Fruit fly (Drosophila melanogaster) whole organism, embryonic: ENCODE results near the gene Elp3.

Experiments
- Antp ChIP-seq: fragments of 200-800 bp; sonication (Bioruptor generic); optimal IDR thresholded peaks from 3 replicates; lab custom pipeline; 2016; ENCODE audit warnings: missing biosample characterization, missing genetic modification characterization
- Asciz ChIP-seq: fragments of 200-800 bp; sonication (Bioruptor generic); optimal IDR thresholded peaks from 2 replicates; lab custom pipeline; 2017; ENCODE audit warnings: missing biosample characterization, mild to moderate bottlenecking, missing genetic modification characterization, missing genetic modification reagents
- Atf6 ChIP-seq: fragments of 200-800 bp; sonication (Bioruptor generic); IDR thresholded peaks from 2 replicates; pipeline ENCODE4 v1.3.6; 2022; ENCODE audit warnings: missing biosample characterization, missing genetic modification characterization
- CG10147 ChIP-seq: fragments of 200-800 bp; sonication (Bioruptor generic); optimal IDR thresholded peaks from 2 replicates; lab custom pipeline; 2019; ENCODE audit warnings: missing biosample characterization, mild to moderate bottlenecking, missing genetic modification characterization, moderate library complexity
- CG10267 ChIP-seq: fragments of 200-800 bp; sonication (Bioruptor generic); optimal IDR thresholded peaks from 2 replicates; lab custom pipeline; 2018; ENCODE audit warnings: missing biosample characterization, mild to moderate bottlenecking, missing genetic modification characterization, moderate library complexity
- CG11093 ChIP-seq: fragments of 200-800 bp; sonication (Bioruptor generic); IDR thresholded peaks from 3 replicates; pipeline ENCODE4 v1.3.6; 2022; ENCODE audit warnings: missing biosample characterization, missing genetic modification characterization
- CG12071 ChIP-seq: fragments of 200-800 bp; sonication (Bioruptor generic); optimal IDR thresholded peaks from 3 replicates; lab custom pipeline; 2018; ENCODE audit warnings: missing biosample characterization, mild to moderate bottlenecking, missing genetic modification characterization
- CG13624 ChIP-seq: fragments of 200-800 bp; sonication (Bioruptor generic); optimal IDR thresholded peaks from 2 replicates; lab custom pipeline; 2016; ENCODE audit warnings: missing biosample characterization, missing genetic modification characterization
- CG14667 ChIP-seq: fragments of 200-800 bp; sonication (Bioruptor generic); IDR thresholded peaks from 2 replicates; pipeline ENCODE4 v1.3.6; 2022; ENCODE audit warnings: missing biosample characterization, missing genetic modification characterization
- CG14710 ChIP-seq: fragments of 200-800 bp; sonication (Bioruptor generic); optimal IDR thresholded peaks from 3 replicates; lab custom pipeline; 2019; ENCODE audit warnings: missing biosample characterization, mild to moderate bottlenecking, missing genetic modification characterization, moderate library complexity
- CG16813 ChIP-seq: fragments of 200-800 bp; sonication (Bioruptor generic); IDR thresholded peaks from 3 replicates; pipeline ENCODE4 v1.3.6; 2022; ENCODE audit warnings: missing biosample characterization, missing genetic modification characterization; ENCODE audit not compliant: partially characterized antibody
- CG17385 ChIP-seq: fragments of 200-800 bp; sonication (Bioruptor generic); optimal IDR thresholded peaks from 3 replicates; lab custom pipeline; 2018; ENCODE audit warnings: missing biosample characterization, mild to moderate bottlenecking, missing genetic modification characterization
- CG2120 ChIP-seq: fragments of 200-800 bp; sonication (Bioruptor generic); optimal IDR thresholded peaks from 3 replicates; lab custom pipeline; 2016; ENCODE audit warnings: missing biosample characterization, missing genetic modification characterization
- CG31388 ChIP-seq: fragments of 200-800 bp; sonication (Bioruptor generic); optimal IDR thresholded peaks from 2 replicates; lab custom pipeline; 2016; ENCODE audit warnings: missing biosample characterization, missing genetic modification characterization
- CG3281 ChIP-seq: fragments of 200-800 bp; sonication (Bioruptor generic); optimal IDR thresholded peaks from 3 replicates; lab custom pipeline; 2017; ENCODE audit warnings: missing biosample characterization, mild to moderate bottlenecking, missing genetic modification characterization
- CG3407 ChIP-seq: fragments of 200-800 bp; sonication (Bioruptor generic); optimal IDR thresholded peaks from 2 replicates; lab custom pipeline; 2018; ENCODE audit warnings: missing biosample characterization, mild to moderate bottlenecking, missing genetic modification characterization
- CG4820 ChIP-seq: fragments of 200-800 bp; sonication (Bioruptor generic); optimal IDR thresholded peaks from 3 replicates; lab custom pipeline; 2016; ENCODE audit warnings: missing biosample characterization, missing genetic modification characterization
- CG5953 ChIP-seq: fragments of 200-800 bp; sonication (Bioruptor generic); IDR thresholded peaks from 2 replicates; pipeline ENCODE4 v1.3.6; 2022; ENCODE audit warnings: missing biosample characterization, missing genetic modification characterization
- CG6272 ChIP-seq: fragments of 200-800 bp; sonication (Bioruptor generic); IDR thresholded peaks from 2 replicates; pipeline ENCODE4 v1.3.6; 2022; ENCODE audit warnings: missing biosample characterization, missing genetic modification characterization
- CG7556 ChIP-seq: fragments of 200-800 bp; sonication (Bioruptor generic); optimal IDR thresholded peaks from 2 replicates; lab custom pipeline; 2017; ENCODE audit warnings: missing biosample characterization, mild to moderate bottlenecking, missing genetic modification characterization
- CG7987 ChIP-seq: fragments of 200-800 bp; sonication (Bioruptor generic); optimal IDR thresholded peaks from 2 replicates; lab custom pipeline; 2018; ENCODE audit warnings: missing biosample characterization, mild to moderate bottlenecking, missing genetic modification characterization, moderate library complexity
- CG8478 ChIP-seq: fragments of >200 bp; optimal IDR thresholded peaks from 2 replicates; lab custom pipeline; 2018
- Dbx ChIP-seq: fragments of 200-800 bp; sonication (Bioruptor generic); IDR thresholded peaks from 3 replicates; pipeline ENCODE4 v1.3.6; 2022; ENCODE audit warnings: missing biosample characterization, missing genetic modification characterization
- Ets97D ChIP-seq: fragments of 200-800 bp; sonication (Bioruptor generic); optimal IDR thresholded peaks from 3 replicates; lab custom pipeline; 2016; ENCODE audit warnings: missing biosample characterization, missing genetic modification characterization
- HmgD ChIP-seq: fragments of 200-800 bp; sonication (Bioruptor generic); optimal IDR thresholded peaks from 3 replicates; lab custom pipeline; 2016; ENCODE audit warnings: missing biosample characterization, missing genetic modification characterization
- Hr39 ChIP-seq: fragments of >200 bp; optimal IDR thresholded peaks from 2 replicates; lab custom pipeline; 2017
- Nf-YB ChIP-seq: fragments of 200-800 bp; sonication (Bioruptor generic); optimal IDR thresholded peaks from 3 replicates; lab custom pipeline; 2019; ENCODE audit warnings: missing biosample characterization, mild to moderate bottlenecking, missing genetic modification characterization, moderate library complexity
- Oli ChIP-seq: fragments of 200-800 bp; sonication (Bioruptor generic); optimal IDR thresholded peaks from 2 replicates; lab custom pipeline; 2018; ENCODE audit warnings: missing biosample characterization, mild to moderate bottlenecking, missing genetic modification characterization, moderate library complexity
- Side ChIP-seq: fragments of 200-800 bp; sonication (Bioruptor generic); optimal IDR thresholded peaks from 2 replicates; lab custom pipeline; 2016; ENCODE audit warnings: missing biosample characterization, missing genetic modification characterization
- Spps ChIP-seq: fragments of 200-800 bp; sonication (Bioruptor generic); optimal IDR thresholded peaks from 2 replicates; lab custom pipeline; 2018; ENCODE audit warnings: missing biosample characterization, mild to moderate bottlenecking, missing genetic modification characterization
- Tbp ChIP-seq: fragments of >200 bp; optimal IDR thresholded peaks from 2 replicates; lab custom pipeline; 2018; ENCODE audit warnings: missing biosample characterization, missing genetic modification characterization
- ap ChIP-seq: fragments of 200-800 bp; sonication (Bioruptor generic); IDR thresholded peaks from 2 replicates; pipeline ENCODE4 v1.3.6; 2022; ENCODE audit warnings: missing biosample characterization, missing genetic modification characterization
- ase ChIP-seq: fragments of 200-800 bp; sonication (Bioruptor generic); IDR thresholded peaks from 3 replicates; pipeline ENCODE4 v1.3.6; 2022; ENCODE audit warnings: missing biosample characterization, missing genetic modification characterization
- bcd ChIP-seq: fragments of 200-800 bp; sonication (Bioruptor generic); optimal IDR thresholded peaks from 2 replicates; lab custom pipeline; 2017; ENCODE audit warnings: missing biosample characterization, mild to moderate bottlenecking, missing genetic modification characterization
- cas ChIP-seq: fragments of 200-800 bp; sonication (Bioruptor generic); IDR thresholded peaks from 2 replicates; pipeline ENCODE4 v1.3.6; 2022; ENCODE audit warnings: missing biosample characterization, missing genetic modification characterization
- caup ChIP-seq: fragments of 200-800 bp; sonication (Bioruptor generic); optimal IDR thresholded peaks from 3 replicates; lab custom pipeline; 2017; ENCODE audit warnings: missing biosample characterization, mild to moderate bottlenecking, missing genetic modification characterization, moderate library complexity; ENCODE audit not compliant: severe bottlenecking
- dimm ChIP-seq: fragments of 200-800 bp; sonication (Bioruptor generic); IDR thresholded peaks from 2 replicates; pipeline ENCODE4 v1.3.6; 2022; ENCODE audit warnings: missing biosample characterization, missing genetic modification characterization
- dpn ChIP-seq, 2 experiments: fragments of 200-800 bp; sonication (Bioruptor generic); optimal IDR thresholded peaks; 3 replicates each; lab custom pipeline; 2016; ENCODE audit warnings: missing biosample characterization in 2 of 2, missing genetic modification characterization in 2 of 2
- fru ChIP-seq: fragments of >200 bp; optimal IDR thresholded peaks from 2 replicates; lab custom pipeline; 2017
- gce ChIP-seq: fragments of 200-800 bp; sonication (Bioruptor generic); IDR thresholded peaks from 3 replicates; pipeline ENCODE4 v1.3.6; 2022; ENCODE audit warnings: missing biosample characterization, missing genetic modification characterization
- gcm2 ChIP-seq: fragments of 200-800 bp; sonication (Bioruptor generic); optimal IDR thresholded peaks from 2 replicates; lab custom pipeline; 2016; ENCODE audit warnings: missing biosample characterization, missing genetic modification characterization
- gem ChIP-seq: fragments of 200-800 bp; sonication (Bioruptor generic); optimal IDR thresholded peaks from 2 replicates; lab custom pipeline; 2019; ENCODE audit warnings: missing biosample characterization, mild to moderate bottlenecking, missing genetic modification characterization, moderate library complexity
- gfzf ChIP-seq: fragments of 200-800 bp; sonication (Bioruptor generic); optimal IDR thresholded peaks from 2 replicates; lab custom pipeline; 2016; ENCODE audit warnings: missing biosample characterization, mild to moderate bottlenecking, missing genetic modification characterization, moderate library complexity
- h ChIP-seq: fragments of >200 bp; optimal IDR thresholded peaks from 2 replicates; lab custom pipeline; 2017
- jing ChIP-seq: fragments of 200-800 bp; sonication (Bioruptor generic); optimal IDR thresholded peaks from 2 replicates; lab custom pipeline; 2018; ENCODE audit warnings: missing biosample characterization, mild to moderate bottlenecking, missing genetic modification characterization
- kay ChIP-seq: fragments of 200-800 bp; sonication (Bioruptor generic); optimal IDR thresholded peaks from 2 replicates; lab custom pipeline; 2016; ENCODE audit warnings: missing biosample characterization, missing genetic modification characterization
- klu ChIP-seq: fragments of 200-800 bp; sonication (Bioruptor generic); IDR thresholded peaks from 2 replicates; pipeline ENCODE4 v1.3.6; 2022; ENCODE audit warnings: missing biosample characterization, missing genetic modification characterization
- lbe ChIP-seq: fragments of 200-800 bp; sonication (Bioruptor generic); optimal IDR thresholded peaks from 2 replicates; lab custom pipeline; 2016; ENCODE audit warnings: missing biosample characterization, mild to moderate bottlenecking, missing genetic modification characterization
- nom ChIP-seq: fragments of 200-800 bp; sonication (Bioruptor generic); optimal IDR thresholded peaks from 2 replicates; lab custom pipeline; 2017; ENCODE audit warnings: missing biosample characterization, missing genetic modification characterization, mild to moderate bottlenecking, moderate library complexity, missing genetic modification reagents
- peb ChIP-seq: fragments of 200-800 bp; sonication (Bioruptor generic); IDR thresholded peaks from 2 replicates; pipeline ENCODE4 v1.3.6; 2022; ENCODE audit warnings: missing biosample characterization, missing genetic modification characterization
- rib ChIP-seq: fragments of 200-800 bp; sonication (Bioruptor generic); IDR thresholded peaks from 2 replicates; pipeline ENCODE4 v1.3.6; 2022; ENCODE audit warnings: missing biosample characterization, missing genetic modification characterization
- sens-2 ChIP-seq: fragments of 200-800 bp; sonication (Bioruptor generic); IDR thresholded peaks from 2 replicates; pipeline ENCODE4 v1.3.6; 2022; ENCODE audit warnings: missing biosample characterization, missing genetic modification characterization
- tio ChIP-seq: fragments of 200-800 bp; sonication (Bioruptor generic); optimal IDR thresholded peaks from 2 replicates; lab custom pipeline; 2017; ENCODE audit warnings: missing biosample characterization, missing genetic modification characterization, inconsistent platforms

The Elp3 gene

dm6 chr2L:4448582-4449016, 4.1 kb downstream of the Elp3 start, which contains the start of gene MFS18 (continued):
- TF ChIP-seq lbe (GFP tag; lab: Kevin White, UChicago) (peak; percentile 93), jing (GFP tag; lab: Kevin White, UChicago) (peak; percentile 99), peb (GFP tag; lab: Robert Waterston, UW) (peak; percentile 99), gem (tag; lab: Kevin White, UChicago) (peak; percentile 98), CG13624 (GFP tag; lab: Kevin White, UChicago) (peak; percentile 85), Tbp (GFP tag; lab: Kevin White, UChicago) (no peak), CG6272 (peak; percentile 98), kay (GFP tag; lab: Kevin White, UChicago) (peak; percentile 91), CG17385 (GFP tag; lab: Kevin White, UChicago) (peak; percentile 92), CG7987 (GFP tag; lab: Kevin White, UChicago) (peak; percentile 96), CG5953 (GFP tag; lab: Robert Waterston, UW) (peak; percentile 98), CG14710 (tag; lab: Kevin White, UChicago) (peak; percentile 99), caup (GFP tag; lab: Kevin White, UChicago) (peak; percentile 97), CG10147 (peak; percentile 87), CG4820 (GFP tag; lab: Kevin White, UChicago) (peak; percentile 95), CG16813 (GFP tag; lab: Robert Waterston, UW) (peak; percentile 59), Ets97D (GFP tag; lab: Kevin White, UChicago) (peak; percentile 96), ase (GFP tag; lab: Robert Waterston, UW) (peak; percentile 99), CG12071 (GFP tag; lab: Kevin White, UChicago) (peak; percentile 97), tio (no peak), dimm (GFP tag; lab: Robert Waterston, UW) (peak; percentile 98), gce (GFP tag; lab: Robert Waterston, UW) (peak; percentile 98), CG31388 (GFP tag; lab: Kevin White, UChicago) (peak; percentile 93), h (lab: Kevin White, UChicago) (no peak), CG11093 (GFP tag; lab: Robert Waterston, UW) (peak; percentile 98), CG10267 (tag; lab: Kevin White, UChicago) (peak; percentile 98), rib (GFP tag; lab: Robert Waterston, UW) (peak; percentile 97), gcm2 (GFP tag; lab: Kevin White, UChicago) (peak; percentile 73), gfzf (peak; percentile 30), Atf6 (GFP tag; lab: Robert Waterston, UW) (peak; percentile 99), sens-2 (GFP tag; lab: Robert Waterston, UW) (peak; percentile 97), Dbx (peak; percentile 98), fru (lab: Kevin White, UChicago) (no peak), CG3281 (GFP tag; lab: Kevin White, UChicago) (peak; percentile 98), bcd (GFP tag; lab: Kevin White, UChicago) (peak; percentile 98), CG8478 (no peak), Nf-YB (GFP tag; lab: Kevin White, UChicago) (peak; percentile 84), Side (GFP tag; lab: Kevin White, UChicago) (peak; percentile 77), ap (peak; percentile 98), CG14667 (GFP tag; lab: Robert Waterston, UW) (peak; percentile 99), CG2120 (peak; percentile 96), CG7556 (GFP tag; lab: Kevin White, UChicago) (peak; percentile 97), Oli (peak; percentile 95), cas (peak; percentile 98), Hr39 (lab: Kevin White, UChicago) (no peak), Asciz (GFP tag; lab: Kevin White, UChicago) (peak; percentile 99), nom (GFP tag; lab: Kevin White, UChicago) (peak; percentile 91), dpn (GFP tag; optimal IDR thresholded peaks at IDR 0.05; lab: Kevin White, UChicago) (peak; percentile 97 to 98), Antp (GFP tag; lab: Kevin White, UChicago) (peak; percentile 76), CG3407 (peak; percentile 90), HmgD (peak; percentile 6), klu (GFP tag; lab: Robert Waterston, UW) (peak; percentile 96), Spps (peak; percentile 100)
